Fruit fly (Drosophila melanogaster) whole organism, wandering third instar larva: ENCODE measurements around the gene CG31642.

ENCODE experiments used
- HLH106 ChIP-seq: fragments of 200-800 bp; optimal IDR thresholded peaks from 3 replicates; lab custom pipeline; 2019; ENCODE audit warnings: missing biosample characterization, mild to moderate bottlenecking, missing genetic modification characterization, moderate library complexity
- h ChIP-seq: fragments of 200-800 bp; sonication (Bioruptor generic); optimal IDR thresholded peaks from 3 replicates; lab custom pipeline; 2016; ENCODE audit warnings: missing biosample characterization, mild to moderate bottlenecking, missing genetic modification characterization
- sage ChIP-seq: fragments of 200-800 bp; sonication (Bioruptor generic); optimal IDR thresholded peaks from 2 replicates; lab custom pipeline; 2016; ENCODE audit warnings: missing biosample characterization, mild to moderate bottlenecking, missing genetic modification characterization

DNA sequence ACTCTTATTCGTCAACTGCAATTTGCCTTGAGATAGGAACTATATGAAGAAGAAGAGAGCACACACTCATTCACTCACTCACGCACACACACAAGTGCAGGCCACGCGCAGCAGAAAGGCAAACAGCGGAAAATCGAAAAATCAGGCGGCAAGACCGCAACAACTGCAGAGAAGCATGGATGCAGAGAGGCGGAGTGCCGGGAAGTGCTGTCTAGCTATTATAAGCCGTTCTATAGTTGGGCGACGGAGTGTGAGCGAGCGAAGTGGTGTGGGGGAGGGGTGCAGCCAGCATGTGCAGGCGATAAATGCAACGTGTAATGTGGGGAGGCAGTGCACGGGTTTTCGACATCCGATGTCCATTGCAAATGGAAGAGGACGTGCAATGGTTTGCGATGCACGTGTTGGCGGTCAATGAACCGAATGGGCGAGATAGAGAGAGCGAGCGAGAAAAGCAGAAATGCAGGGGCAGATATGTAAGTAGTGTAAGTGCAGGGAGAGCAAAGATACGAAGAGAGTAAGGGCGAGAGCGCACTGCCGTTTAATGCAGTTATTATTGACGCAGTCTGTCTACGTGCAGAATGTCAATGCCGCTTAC is 39.5 kb upstream of the CG31642 start:
- TF ChIP-seq h (GFP tag; lab: Kevin White, UChicago): peak; percentile 31
- no peak for TF ChIP-seq HLH106 (tag; lab: Kevin White, UChicago)
- TF ChIP-seq sage (GFP tag; lab: Kevin White, UChicago): no peak
